Worm (Caenorhabditis elegans): Measurements from ENCODE around the gene ketn-1.

DNA sequence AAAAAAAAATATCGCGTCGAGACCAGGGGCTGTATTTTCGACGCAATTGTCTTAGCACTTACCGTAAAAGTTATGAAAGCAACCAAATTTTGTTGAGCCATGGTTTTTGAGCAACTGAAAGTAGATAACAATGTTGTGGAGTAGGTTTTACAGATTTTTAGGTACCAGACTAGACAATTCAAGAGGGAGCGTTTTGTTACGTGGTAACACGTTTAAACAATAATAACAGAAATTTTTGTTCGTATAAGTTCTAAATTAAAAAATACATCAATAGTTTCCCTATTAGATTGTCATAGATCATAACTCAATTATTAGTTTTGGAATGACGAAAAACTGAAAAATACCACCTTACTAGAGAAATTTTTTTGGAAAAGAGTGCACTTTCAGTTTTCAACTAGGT is 57.7 kb downstream of the ketn-1 start, which contains the start of gene srx-24:
- TF ChIP-seq eor-1 (tag; optimal IDR thresholded peaks at IDR 0.05) (no peak), nfya-1 (tag; optimal IDR thresholded peaks at IDR 0.05; ENCODE audit: insufficient read depth) (no peak), sea-2 (GFP tag; optimal IDR thresholded peaks at IDR 0.05) (no peak), elt-1 (tag; optimal IDR thresholded peaks at IDR 0.05) (no peak), nhr-25 (tag; optimal IDR thresholded peaks at IDR 0.05) (no peak), ama-1 (optimal IDR thresholded peaks at IDR 0.05) (no peak), egl-27 (tag; optimal IDR thresholded peaks at IDR 0.05) (no peak), fkh-10 (GFP tag; optimal IDR thresholded peaks at IDR 0.05) (no peak), ZK546.5 (tag; optimal IDR thresholded peaks at IDR 0.05) (no peak)
